Worm (Caenorhabditis elegans): ENCODE data around the gene ptr-18.
A peak's percentile ranks its signal among the peaks of the same experiment; 100 is the strongest.

Gene ptr-18

ce11 chrII:12990964-12991593 lies 25.7 kb downstream of the ptr-18 start:
- no peak for TF ChIP-seq let-607 (tag; optimal IDR thresholded peaks at IDR 0.05)
- TF ChIP-seq ztf-22 (GFP tag; optimal IDR thresholded peaks at IDR 0.05): no peak
- TF ChIP-seq akir-1 (GFP tag; optimal IDR thresholded peaks at IDR 0.05): no peak
- TF ChIP-seq rpc-1 (optimal IDR thresholded peaks at IDR 0.05): no peak
- TF ChIP-seq rpc-1 (tag; optimal IDR thresholded peaks at IDR 0.05): no peak
- TF ChIP-seq F23B12.7 (tag; optimal IDR thresholded peaks at IDR 0.05; ENCODE audit: insufficient read depth): no peak
- no peak for TF ChIP-seq tlf-1 (GFP tag; optimal IDR thresholded peaks at IDR 0.05)
- no peak for TF ChIP-seq atf-7 (tag; optimal IDR thresholded peaks at IDR 0.05)
- no peak for TF ChIP-seq F52B5.7 (tag; optimal IDR thresholded peaks at IDR 0.05)
- no peak for TF ChIP-seq B0019.2 (GFP tag; conservative IDR thresholded peaks at IDR 0.05)
- no peak for TF ChIP-seq snpc-1.3 (tag; optimal IDR thresholded peaks at IDR 0.05; ENCODE audit: insufficient read depth)
- no peak for TF ChIP-seq hrde-1 (tag; optimal IDR thresholded peaks at IDR 0.05; ENCODE audit: borderline replicate concordance)

ce11 chrII:12991594-12991993 lies 26.2 kb downstream of the ptr-18 start:
- TF ChIP-seq egrh-3 (GFP tag; IDR thresholded peaks at IDR 0.05) (no peak), ccch-3 (GFP tag; optimal IDR thresholded peaks at IDR 0.05) (no peak), snpc-1.1 (tag; optimal IDR thresholded peaks at IDR 0.05; ENCODE audit: insufficient read depth) (no peak), ceh-40 (GFP tag; IDR thresholded peaks at IDR 0.05) (no peak), efl-1 (GFP tag; optimal IDR thresholded peaks at IDR 0.05) (no peak), madf-3 (GFP tag; IDR thresholded peaks at IDR 0.05) (no peak), F22D6.2 (tag; optimal IDR thresholded peaks at IDR 0.05) (no peak)

ce11 chrII:12992193-12992592 lies 26.8 kb downstream of the ptr-18 start:
- TF ChIP-seq zfh-2 (GFP tag; conservative IDR thresholded peaks at IDR 0.05) (peak; percentile 82), Y95B8A.8 (GFP tag; IDR thresholded peaks at IDR 0.05) (no peak), rcor-1 (GFP tag; IDR thresholded peaks at IDR 0.05) (no peak), ztf-28 (GFP tag; IDR thresholded peaks at IDR 0.05) (no peak), attf-6 (GFP tag; IDR thresholded peaks at IDR 0.05) (no peak), egrh-3 (GFP tag; IDR thresholded peaks at IDR 0.05) (peak; percentile 85; the same call in 1 of the 2 replicates), nhr-179 (tag; optimal IDR thresholded peaks at IDR 0.05) (no peak)

ce11 chrII:12992980-12993379 lies 27.6 kb downstream of the ptr-18 start:
- TF ChIP-seq egrh-3 (GFP tag; IDR thresholded peaks at IDR 0.05) (no peak), ccch-3 (GFP tag; optimal IDR thresholded peaks at IDR 0.05) (no peak), ceh-40 (GFP tag; IDR thresholded peaks at IDR 0.05) (no peak), D2030.7 (GFP tag; IDR thresholded peaks at IDR 0.05) (no peak), ama-1 (optimal IDR thresholded peaks at IDR 0.05) (no peak), ama-1 (GFP tag; optimal IDR thresholded peaks at IDR 0.05) (no peak), F57A8.1 (GFP tag; optimal IDR thresholded peaks at IDR 0.05) (no peak)

ce11 chrII:12994009-12994788 lies 28.9 kb downstream of the ptr-18 start:
- TF ChIP-seq nhr-27 (tag; optimal IDR thresholded peaks at IDR 0.05) (no peak), cebp-2 (GFP tag; IDR thresholded peaks at IDR 0.05) (0 out of 2 replicates have a peak, but pooled peaks have one; percentile 51), unc-130 (GFP tag; optimal IDR thresholded peaks at IDR 0.05) (no peak), egl-44 (GFP tag; IDR thresholded peaks at IDR 0.05) (0 out of 2 replicates have a peak, but pooled peaks have one; percentile 20), C17E4.6 (GFP tag; IDR thresholded peaks at IDR 0.05) (no peak), ets-4 (GFP tag; optimal IDR thresholded peaks at IDR 0.05) (no peak), efl-1 (GFP tag; optimal IDR thresholded peaks at IDR 0.05) (no peak), nhr-90 (tag; optimal IDR thresholded peaks at IDR 0.05) (peak; percentile 41), K11D2.4 (GFP tag; IDR thresholded peaks at IDR 0.05) (peak; percentile 49; the same call in 1 of the 2 replicates), ceh-91 (GFP tag; IDR thresholded peaks at IDR 0.05) (no peak), hlh-26 (GFP tag; conservative IDR thresholded peaks at IDR 0.05) (no peak), F37B4.10 (GFP tag; IDR thresholded peaks at IDR 0.05) (no peak), zfh-2 (GFP tag; conservative IDR thresholded peaks at IDR 0.05) (no peak), lsl-1 (GFP tag; optimal IDR thresholded peaks at IDR 0.05) (no peak)
